Fruit fly (Drosophila melanogaster) whole organism, pupa: ENCODE measurements around the gene CG7900.

Experiments
- CG10348 ChIP-seq: fragments of 200-800 bp; sonication (Bioruptor generic); IDR thresholded peaks from 2 replicates; pipeline ENCODE4 v1.3.6; 2022; ENCODE audit warnings: missing biosample characterization, missing genetic modification characterization
- CG12605 ChIP-seq: fragments of 200-800 bp; sonication (Bioruptor generic); IDR thresholded peaks from 2 replicates; pipeline ENCODE4 v1.3.6; 2022; ENCODE audit warnings: missing biosample characterization, missing genetic modification characterization
- CG13204 ChIP-seq: fragments of 200-800 bp; sonication (Bioruptor generic); optimal IDR thresholded peaks from 2 replicates; lab custom pipeline; 2018; ENCODE audit warnings: missing biosample characterization, mild to moderate bottlenecking, missing genetic modification characterization, moderate library complexity
- CG14655 ChIP-seq: fragments of 200-800 bp; sonication (Bioruptor generic); optimal IDR thresholded peaks from 3 replicates; lab custom pipeline; 2017; ENCODE audit warnings: mild to moderate bottlenecking, missing biosample characterization, missing genetic modification reagents, missing genetic modification characterization
- CG15710 ChIP-seq: fragments of 200-800 bp; sonication (Bioruptor generic); optimal IDR thresholded peaks from 2 replicates; lab custom pipeline; 2018; ENCODE audit warnings: missing biosample characterization, mild to moderate bottlenecking, missing genetic modification characterization, moderate library complexity
- CG17806 ChIP-seq: fragments of 200-800 bp; sonication (Bioruptor generic); optimal IDR thresholded peaks from 2 replicates; lab custom pipeline; 2018; ENCODE audit warnings: missing biosample characterization, mild to moderate bottlenecking, missing genetic modification characterization, moderate library complexity
- CG32121 ChIP-seq: fragments of 200-800 bp; sonication (Bioruptor generic); IDR thresholded peaks from 2 replicates; pipeline ENCODE4 v1.3.6; 2022; ENCODE audit warnings: missing biosample characterization, missing genetic modification characterization
- CG34367 ChIP-seq: fragments of 200-800 bp; sonication (Bioruptor generic); optimal IDR thresholded peaks from 2 replicates; lab custom pipeline; 2018; ENCODE audit warnings: missing biosample characterization, mild to moderate bottlenecking, missing genetic modification characterization
- CG4496 ChIP-seq: fragments of 200-800 bp; sonication (Bioruptor generic); IDR thresholded peaks from 3 replicates; pipeline ENCODE4 v1.3.6; 2022; ENCODE audit warnings: missing biosample characterization, missing genetic modification characterization
- CG8159 ChIP-seq: fragments of 200-800 bp; sonication (Bioruptor generic); optimal IDR thresholded peaks from 3 replicates; lab custom pipeline; 2018; ENCODE audit warnings: missing biosample characterization, mild to moderate bottlenecking, missing genetic modification characterization, moderate library complexity
- CG8301 ChIP-seq: fragments of 200-800 bp; sonication (Bioruptor generic); optimal IDR thresholded peaks from 2 replicates; lab custom pipeline; 2018; ENCODE audit warnings: missing biosample characterization, mild to moderate bottlenecking, missing genetic modification characterization
- CG9948 ChIP-seq: fragments of 200-800 bp; sonication (Bioruptor generic); optimal IDR thresholded peaks from 2 replicates; lab custom pipeline; 2018; ENCODE audit warnings: missing biosample characterization, mild to moderate bottlenecking, missing genetic modification characterization, moderate library complexity
- D1 ChIP-seq: fragments of 200-800 bp; sonication (Bioruptor generic); optimal IDR thresholded peaks from 2 replicates; lab custom pipeline; 2018; ENCODE audit warnings: missing biosample characterization, mild to moderate bottlenecking, missing genetic modification characterization, moderate library complexity
- EcR ChIP-seq: fragments of 200-800 bp; sonication (Bioruptor generic); optimal IDR thresholded peaks from 3 replicates; lab custom pipeline; 2019; ENCODE audit warnings: missing biosample characterization, missing genetic modification characterization, mild to moderate bottlenecking, moderate library complexity, missing genetic modification reagents
- Ets98B ChIP-seq: fragments of 200-800 bp; sonication (Bioruptor generic); IDR thresholded peaks from 2 replicates; pipeline ENCODE4 v1.3.6; 2022; ENCODE audit warnings: missing biosample characterization, missing genetic modification characterization
- Pif1A ChIP-seq: fragments of 200-800 bp; sonication (Bioruptor generic); optimal IDR thresholded peaks from 3 replicates; lab custom pipeline; 2016; ENCODE audit warnings: missing biosample characterization, missing genetic modification characterization
- Pif1B ChIP-seq: fragments of 200-800 bp; sonication (Bioruptor generic); optimal IDR thresholded peaks from 3 replicates; lab custom pipeline; 2016; ENCODE audit warnings: missing biosample characterization, missing genetic modification characterization
- Snoo ChIP-seq: fragments of 200-800 bp; sonication (Bioruptor generic); optimal IDR thresholded peaks from 3 replicates; lab custom pipeline; 2017; ENCODE audit warnings: missing biosample characterization, mild to moderate bottlenecking, missing genetic modification characterization, inconsistent platforms
- fd96Ca ChIP-seq: fragments of 200-800 bp; sonication (Bioruptor generic); IDR thresholded peaks from 3 replicates; pipeline ENCODE4 v1.3.6; 2022; ENCODE audit warnings: missing biosample characterization, missing genetic modification characterization
- gl ChIP-seq: fragments of 200-800 bp; sonication (Bioruptor generic); optimal IDR thresholded peaks from 2 replicates; lab custom pipeline; 2018; ENCODE audit warnings: missing biosample characterization, mild to moderate bottlenecking, missing genetic modification characterization
- rn ChIP-seq: fragments of 200-800 bp; sonication (Bioruptor generic); IDR thresholded peaks from 2 replicates; pipeline ENCODE4 v1.3.6; 2022; ENCODE audit warnings: missing biosample characterization, missing genetic modification characterization

The CG7900 gene

dm6 chr3R:8142113-8142512 is 48.2 kb downstream of the CG7900 start:
- TF ChIP-seq CG32121 (GFP tag; lab: Robert Waterston, UW) (no peak), Pif1A (no peak), Snoo (tag; lab: Kevin White, UChicago) (peak; percentile 36), CG14655 (peak; percentile 53), Ets98B (GFP tag; lab: Robert Waterston, UW) (no peak), CG9948 (peak; percentile 47), CG34367 (tag; lab: Kevin White, UChicago) (peak; percentile 3), D1 (tag; lab: Kevin White, UChicago) (no peak), CG12605 (GFP tag; lab: Robert Waterston, UW) (0 out of 2 replicates have a peak, but pooled peaks have one; percentile 27), CG8301 (tag; lab: Kevin White, UChicago) (peak; percentile 46), CG17806 (tag; lab: Kevin White, UChicago) (peak; percentile 46), rn (no peak), Pif1B (GFP tag; lab: Kevin White, UChicago) (no peak), gl (tag; lab: Kevin White, UChicago) (no peak), CG13204 (GFP tag; lab: Kevin White, UChicago) (no peak), CG10348 (GFP tag; lab: Robert Waterston, UW) (no peak), CG15710 (tag; lab: Kevin White, UChicago) (peak; percentile 3), EcR (no peak), CG8159 (tag; lab: Kevin White, UChicago) (no peak), fd96Ca (no peak), CG4496 (GFP tag; lab: Robert Waterston, UW) (0 out of 3 replicates have a peak, but pooled peaks have one; percentile 32)

- TF ChIP-seq rn: no peak
- TF ChIP-seq CG9948: no peak
- TF ChIP-seq EcR: no peak
- TF ChIP-seq fd96Ca: no peak
- TF ChIP-seq CG14655: no peak
- no peak for TF ChIP-seq Pif1B (GFP tag; lab: Kevin White, UChicago)
- TF ChIP-seq CG8159 (tag; lab: Kevin White, UChicago): no peak
- no peak for TF ChIP-seq CG17806 (tag; lab: Kevin White, UChicago)
- TF ChIP-seq Pif1A: no peak
- no peak for TF ChIP-seq CG8301 (tag; lab: Kevin White, UChicago)
- no peak for TF ChIP-seq CG34367 (tag; lab: Kevin White, UChicago)
- TF ChIP-seq Ets98B (GFP tag; lab: Robert Waterston, UW): no peak
- no peak for TF ChIP-seq CG12605 (GFP tag; lab: Robert Waterston, UW)
- TF ChIP-seq gl (tag; lab: Kevin White, UChicago): no peak
Measured at dm6 chr3R:8145764-8146163, 51.8 kb downstream of the CG7900 start.

DNA sequence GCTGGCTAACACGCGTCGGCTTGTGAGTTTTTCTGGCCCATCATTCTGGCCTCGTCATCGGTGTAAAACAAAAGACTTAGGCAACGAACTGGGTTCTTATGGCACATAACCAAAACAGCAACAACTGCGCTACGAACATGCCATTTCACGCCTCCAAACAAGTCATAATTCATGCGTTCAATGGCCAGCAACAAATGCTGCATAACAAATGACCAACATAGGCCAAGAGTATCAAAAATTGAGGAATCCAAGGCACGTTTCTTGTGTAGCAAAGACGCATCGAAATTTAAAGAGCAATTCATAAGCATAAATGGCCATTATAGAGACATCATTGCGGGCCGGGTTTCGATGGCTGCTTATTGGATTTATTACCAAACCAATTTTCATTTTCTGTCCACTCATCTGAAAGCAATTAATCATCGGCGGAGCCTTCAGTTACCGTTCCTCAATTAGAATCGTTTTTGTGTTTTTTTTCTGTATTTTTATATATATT is 53.0 kb downstream of the CG7900 start:
- TF ChIP-seq gl (tag; lab: Kevin White, UChicago) (no peak), Pif1B (GFP tag; lab: Kevin White, UChicago) (no peak), fd96Ca (no peak), rn (no peak), CG15710 (tag; lab: Kevin White, UChicago) (no peak), CG32121 (GFP tag; lab: Robert Waterston, UW) (no peak), EcR (no peak)

- no peak for TF ChIP-seq CG17806 (tag; lab: Kevin White, UChicago)
- TF ChIP-seq CG13204 (GFP tag; lab: Kevin White, UChicago): peak; percentile 82
- TF ChIP-seq, all 21 proteins: peak for 1
Measured at dm6 chr3R:8149003-8149402, 55.1 kb downstream of the CG7900 start.

DNA sequence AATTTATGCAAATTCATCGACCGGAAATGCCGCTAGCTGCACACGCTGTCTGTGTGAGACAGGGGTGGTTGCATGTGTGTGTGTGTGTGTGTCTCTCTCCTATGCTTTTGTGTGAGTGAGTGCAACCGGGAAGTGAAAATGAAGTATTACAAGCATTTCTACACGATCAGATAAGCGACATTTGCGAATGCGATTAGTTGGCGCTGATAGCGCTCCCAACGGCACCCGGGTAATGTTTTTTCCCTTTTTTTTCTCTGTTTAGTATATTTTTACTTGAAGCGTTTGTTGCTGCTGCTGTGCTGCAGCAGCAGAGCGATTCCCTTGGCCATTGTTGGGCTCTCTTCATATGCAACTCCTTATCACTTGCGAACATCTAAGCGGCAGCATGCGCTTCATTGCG is 56.1 kb downstream of the CG7900 start:
- TF ChIP-seq CG9948: no peak
- TF ChIP-seq gl (tag; lab: Kevin White, UChicago): no peak
- no peak for TF ChIP-seq CG12605 (GFP tag; lab: Robert Waterston, UW)
- no peak for TF ChIP-seq Snoo (tag; lab: Kevin White, UChicago)
- TF ChIP-seq Pif1B (GFP tag; lab: Kevin White, UChicago): no peak
- TF ChIP-seq CG14655: no peak
- TF ChIP-seq CG15710 (tag; lab: Kevin White, UChicago): no peak
- no peak for TF ChIP-seq CG32121 (GFP tag; lab: Robert Waterston, UW)
- no peak for TF ChIP-seq EcR
- TF ChIP-seq CG4496 (GFP tag; lab: Robert Waterston, UW): no peak
- no peak for TF ChIP-seq D1 (tag; lab: Kevin White, UChicago)
- no peak for TF ChIP-seq CG8159 (tag; lab: Kevin White, UChicago)

DNA sequence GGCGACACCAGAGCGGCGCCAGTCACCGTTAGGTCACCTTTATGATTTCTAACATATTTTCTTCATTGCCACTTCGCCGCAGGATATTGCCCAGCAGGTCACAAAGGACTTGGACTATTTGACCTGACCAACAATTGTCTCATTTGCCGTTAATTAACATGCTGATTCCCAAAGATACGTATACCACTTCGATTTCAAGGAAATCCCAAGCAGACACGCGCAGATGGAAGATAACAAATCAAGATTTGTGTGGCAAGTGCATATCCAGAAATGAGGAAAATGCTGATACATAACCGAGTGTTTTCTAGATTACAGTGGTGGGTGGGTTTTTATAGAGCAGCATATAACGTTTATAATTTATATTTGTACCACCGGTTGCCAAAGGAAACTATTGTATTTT is 57.2 kb downstream of the CG7900 start:
- TF ChIP-seq EcR (no peak), Ets98B (GFP tag; lab: Robert Waterston, UW) (no peak), CG10348 (GFP tag; lab: Robert Waterston, UW) (no peak), CG14655 (no peak), rn (no peak), gl (tag; lab: Kevin White, UChicago) (no peak), fd96Ca (no peak), CG8159 (tag; lab: Kevin White, UChicago) (no peak), D1 (tag; lab: Kevin White, UChicago) (no peak), CG4496 (GFP tag; lab: Robert Waterston, UW) (no peak), Snoo (tag; lab: Kevin White, UChicago) (no peak)
